Fruit fly (Drosophila melanogaster) S2 (cell line): ENCODE data around the gene RpL13A.

ENCODE experiments used
- CG8478 ChIP-seq: fragments of >200 bp; optimal IDR thresholded peaks from 2 replicates; lab custom pipeline; 2018
- CTCF ChIP-seq, 2 experiments: fragments of >200 bp; optimal IDR thresholded peaks; 2 replicates each; lab custom pipeline; 2018

DNA sequence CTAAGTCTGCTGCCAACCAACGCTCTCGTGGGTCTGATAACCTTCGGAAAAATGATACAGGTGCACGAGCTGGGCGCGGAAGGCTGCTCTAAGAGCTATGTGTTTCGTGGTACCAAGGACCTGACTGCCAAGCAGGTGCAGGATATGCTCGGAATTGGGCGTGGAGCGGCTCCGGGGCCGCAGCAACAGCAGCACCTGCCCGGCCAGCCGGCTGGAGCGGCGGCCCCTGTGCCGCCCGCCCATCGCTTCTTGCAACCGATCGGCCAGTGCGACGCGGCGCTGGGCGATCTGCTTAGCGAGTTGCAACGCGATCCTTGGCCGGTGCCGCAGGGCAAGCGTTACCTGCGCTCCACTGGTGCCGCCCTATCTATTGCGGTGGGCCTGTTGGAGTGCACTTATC, 25.6 kb downstream of the RpL13A start:
- TF ChIP-seq CTCF (optimal IDR thresholded peaks at IDR 0.05; lab: Kevin White, UChicago): no peak
- no peak for TF ChIP-seq CG8478
